Fruit fly (Drosophila melanogaster) whole organism, embryonic: ENCODE measurements around the gene peb.
A peak's percentile ranks its signal among the peaks of the same experiment; 100 is the strongest.

Experiments used
- CG10431 ChIP-seq: fragments of 200-800 bp; sonication (Bioruptor generic); optimal IDR thresholded peaks from 3 replicates; lab custom pipeline; 2018; ENCODE audit warnings: missing biosample characterization, mild to moderate bottlenecking, missing genetic modification characterization
- CG10959 ChIP-seq: fragments of 200-800 bp; sonication (Bioruptor generic); IDR thresholded peaks from 2 replicates; pipeline ENCODE4 v1.3.6; 2022; ENCODE audit warnings: missing biosample characterization, missing genetic modification characterization
- CG12219 ChIP-seq: fragments of 200-800 bp; sonication (Bioruptor generic); optimal IDR thresholded peaks from 3 replicates; lab custom pipeline; 2018; ENCODE audit warnings: missing biosample characterization, mild to moderate bottlenecking, missing genetic modification characterization
- CG13287 ChIP-seq: fragments of 200-800 bp; sonication (Bioruptor generic); IDR thresholded peaks from 2 replicates; pipeline ENCODE4 v1.3.6; 2022; ENCODE audit warnings: missing biosample characterization, missing genetic modification characterization; ENCODE audit not compliant: partially characterized antibody
- CG14965 ChIP-seq: fragments of 200-800 bp; sonication (Bioruptor generic); optimal IDR thresholded peaks from 2 replicates; lab custom pipeline; 2016; ENCODE audit warnings: missing biosample characterization, missing genetic modification characterization, borderline replicate concordance
- CG1602 ChIP-seq: fragments of 200-800 bp; sonication (Bioruptor generic); optimal IDR thresholded peaks from 3 replicates; lab custom pipeline; 2016; ENCODE audit warnings: missing biosample characterization, missing genetic modification characterization
- CG16813 ChIP-seq: fragments of 200-800 bp; sonication (Bioruptor generic); IDR thresholded peaks from 3 replicates; pipeline ENCODE4 v1.3.6; 2022; ENCODE audit warnings: missing biosample characterization, missing genetic modification characterization; ENCODE audit not compliant: partially characterized antibody
- CG16815 ChIP-seq: fragments of 200-800 bp; sonication (Bioruptor generic); optimal IDR thresholded peaks from 3 replicates; lab custom pipeline; 2017; ENCODE audit warnings: missing biosample characterization, mild to moderate bottlenecking, missing genetic modification characterization
- CG2875 ChIP-seq: fragments of 200-800 bp; sonication (Bioruptor generic); optimal IDR thresholded peaks from 2 replicates; lab custom pipeline; 2017; ENCODE audit warnings: missing biosample characterization, mild to moderate bottlenecking, missing genetic modification characterization, missing genetic modification reagents
- CG31365 ChIP-seq: fragments of 200-800 bp; sonication (Bioruptor generic); optimal IDR thresholded peaks from 2 replicates; lab custom pipeline; 2018; ENCODE audit warnings: missing biosample characterization, mild to moderate bottlenecking, missing genetic modification characterization
- CG43689 ChIP-seq: fragments of 200-800 bp; sonication (Bioruptor generic); IDR thresholded peaks from 2 replicates; pipeline ENCODE4 v1.3.6; 2022; ENCODE audit warnings: missing biosample characterization, missing genetic modification characterization
- CG4424 ChIP-seq: fragments of 200-800 bp; sonication (Bioruptor generic); optimal IDR thresholded peaks from 3 replicates; lab custom pipeline; 2016; ENCODE audit warnings: missing biosample characterization, missing genetic modification characterization
- CG4707 ChIP-seq: fragments of 200-800 bp; sonication (Bioruptor generic); optimal IDR thresholded peaks from 2 replicates; lab custom pipeline; 2018; ENCODE audit warnings: missing biosample characterization, mild to moderate bottlenecking, missing genetic modification characterization, moderate library complexity
- CG5180 ChIP-seq: fragments of 200-800 bp; sonication (Bioruptor generic); optimal IDR thresholded peaks from 3 replicates; lab custom pipeline; 2017; ENCODE audit warnings: missing biosample characterization, missing genetic modification characterization, mild to moderate bottlenecking, moderate library complexity, missing genetic modification reagents
- CG8089 ChIP-seq: fragments of 200-800 bp; sonication (Bioruptor generic); optimal IDR thresholded peaks from 3 replicates; lab custom pipeline; 2016; ENCODE audit warnings: missing biosample characterization, missing genetic modification characterization
- CG8359 ChIP-seq: fragments of 200-800 bp; sonication (Bioruptor generic); optimal IDR thresholded peaks from 2 replicates; lab custom pipeline; 2017; ENCODE audit warnings: missing biosample characterization, mild to moderate bottlenecking, missing genetic modification characterization, borderline replicate concordance
- CG9437 ChIP-seq: fragments of 200-800 bp; sonication (Bioruptor generic); optimal IDR thresholded peaks from 2 replicates; lab custom pipeline; 2018; ENCODE audit warnings: missing biosample characterization, mild to moderate bottlenecking, missing genetic modification characterization
- CoRest ChIP-seq: fragments of 200-800 bp; sonication (Bioruptor generic); optimal IDR thresholded peaks from 3 replicates; lab custom pipeline; 2018; ENCODE audit warnings: missing biosample characterization, mild to moderate bottlenecking, missing genetic modification characterization, moderate library complexity
- Dek ChIP-seq: fragments of 200-800 bp; sonication (Bioruptor generic); optimal IDR thresholded peaks from 3 replicates; lab custom pipeline; 2019; ENCODE audit warnings: missing biosample characterization, mild to moderate bottlenecking, missing genetic modification characterization, moderate library complexity
- HLH4C ChIP-seq: fragments of 200-800 bp; sonication (Bioruptor generic); IDR thresholded peaks from 3 replicates; pipeline ENCODE4 v1.3.6; 2022; ENCODE audit warnings: missing biosample characterization, missing genetic modification characterization; ENCODE audit not compliant: partially characterized antibody
- Hmx ChIP-seq: fragments of 200-800 bp; sonication (Bioruptor generic); optimal IDR thresholded peaks from 2 replicates; lab custom pipeline; 2016; ENCODE audit warnings: missing biosample characterization, missing genetic modification characterization
- Hr78 ChIP-seq, 2 experiments: fragments of 200-800 bp in 1 of 2; fragments of >200 bp in 1 of 2; sonication (Bioruptor generic) in 1 of 2; optimal IDR thresholded peaks; 2 replicates each; lab custom pipeline; 2017 to 2019; ENCODE audit warnings: missing biosample characterization in 2 of 2, missing genetic modification characterization in 2 of 2, mild to moderate bottlenecking in 1 of 2, moderate library complexity in 1 of 2
- Max ChIP-seq: fragments of 200-800 bp; sonication (Bioruptor generic); optimal IDR thresholded peaks from 2 replicates; lab custom pipeline; 2016; ENCODE audit warnings: missing biosample characterization, mild to moderate bottlenecking, missing genetic modification characterization
- Oaz ChIP-seq: fragments of 200-800 bp; sonication (Bioruptor generic); IDR thresholded peaks from 2 replicates; pipeline ENCODE4 v1.3.6; 2022; ENCODE audit warnings: missing biosample characterization, missing genetic modification characterization
- Scr ChIP-seq: fragments of 200-800 bp; sonication (Bioruptor generic); IDR thresholded peaks from 2 replicates; pipeline ENCODE4 v1.3.6; 2022; ENCODE audit warnings: missing biosample characterization, missing genetic modification characterization; ENCODE audit not compliant: partially characterized antibody
- Trl ChIP-seq, 3 experiments: fragments of >200 bp in 2 of 3; fragments of 200-800 bp in 1 of 3; sonication (Bioruptor generic) in 1 of 3; optimal IDR thresholded peaks; 2 replicates in 1 of 3; 3 replicates in 2 of 3; lab custom pipeline; 2016 to 2017; ENCODE audit warnings: missing biosample characterization in 1 of 3, missing genetic modification characterization in 1 of 3
- Xrp1 ChIP-seq: fragments of 200-800 bp; sonication (Bioruptor generic); IDR thresholded peaks from 2 replicates; pipeline ENCODE4 v1.3.6; 2022; ENCODE audit warnings: missing biosample characterization, missing genetic modification characterization
- bsh ChIP-seq, 2 experiments: fragments of 200-800 bp; sonication (Bioruptor generic); optimal IDR thresholded peaks; 2 replicates each; lab custom pipeline; 2017 to 2018; ENCODE audit warnings: mild to moderate bottlenecking in 2 of 2, missing biosample characterization in 2 of 2, missing genetic modification characterization in 2 of 2, moderate library complexity in 1 of 2
- cato ChIP-seq: fragments of 200-800 bp; sonication (Bioruptor generic); optimal IDR thresholded peaks from 2 replicates; lab custom pipeline; 2016; ENCODE audit warnings: missing biosample characterization, missing genetic modification characterization, borderline replicate concordance
- emc ChIP-seq: fragments of 200-800 bp; sonication (Bioruptor generic); optimal IDR thresholded peaks from 2 replicates; lab custom pipeline; 2016; ENCODE audit warnings: missing biosample characterization, missing genetic modification characterization
- ewg ChIP-seq: fragments of 200-800 bp; sonication (Bioruptor generic); optimal IDR thresholded peaks from 3 replicates; lab custom pipeline; 2017; ENCODE audit warnings: mild to moderate bottlenecking, missing biosample characterization, missing genetic modification reagents, missing genetic modification characterization
- jing ChIP-seq: fragments of 200-800 bp; sonication (Bioruptor generic); optimal IDR thresholded peaks from 2 replicates; lab custom pipeline; 2018; ENCODE audit warnings: missing biosample characterization, mild to moderate bottlenecking, missing genetic modification characterization
- onecut ChIP-seq: fragments of 200-800 bp; sonication (Bioruptor generic); IDR thresholded peaks from 2 replicates; pipeline ENCODE4 v1.3.6; 2022; ENCODE audit warnings: missing biosample characterization, missing genetic modification characterization
- sisA ChIP-seq: fragments of 200-800 bp; sonication (Bioruptor generic); IDR thresholded peaks from 2 replicates; pipeline ENCODE4 v1.3.6; 2022; ENCODE audit warnings: missing biosample characterization, missing genetic modification characterization
- tgo ChIP-seq: fragments of 200-800 bp; sonication (Bioruptor generic); IDR thresholded peaks from 3 replicates; pipeline ENCODE4 v1.3.6; 2022; ENCODE audit warnings: missing biosample characterization, missing genetic modification characterization
- toy ChIP-seq: fragments of 200-800 bp; sonication (Bioruptor generic); IDR thresholded peaks from 2 replicates; pipeline ENCODE4 v1.3.6; 2022; ENCODE audit warnings: missing biosample characterization, missing genetic modification characterization
- wor ChIP-seq: fragments of 200-800 bp; sonication (Bioruptor generic); IDR thresholded peaks from 2 replicates; pipeline ENCODE4 v1.3.6; 2022; ENCODE audit warnings: missing biosample characterization, missing genetic modification characterization
- yki ChIP-seq: fragments of >200 bp; optimal IDR thresholded peaks from 3 replicates; lab custom pipeline; 2018
- zen ChIP-seq: fragments of 200-800 bp; sonication (Bioruptor generic); optimal IDR thresholded peaks from 3 replicates; lab custom pipeline; 2018; ENCODE audit warnings: missing biosample characterization, mild to moderate bottlenecking, missing genetic modification characterization, moderate library complexity

The peb gene

dm6 chrX:4666650-4667360, 49.4 kb downstream of the peb start, which contains the start of gene CG3009 (continued):
- TF ChIP-seq CG9437 (GFP tag; lab: Kevin White, UChicago) (peak; percentile 88), Scr (GFP tag; lab: Robert Waterston, UW) (no peak), CG14965 (GFP tag; lab: Kevin White, UChicago) (peak; percentile 86), CG13287 (GFP tag; lab: Robert Waterston, UW) (peak; percentile 54; the same call in 1 of the 2 replicates), toy (GFP tag; lab: Robert Waterston, UW) (peak; percentile 93), CG8089 (GFP tag; lab: Kevin White, UChicago) (peak; percentile 97), tgo (GFP tag; lab: Robert Waterston, UW) (peak; percentile 97), ewg (GFP tag; lab: Kevin White, UChicago) (peak; percentile 94), CG10959 (GFP tag; lab: Robert Waterston, UW) (peak; percentile 83), Xrp1 (GFP tag; lab: Robert Waterston, UW) (peak; percentile 98), jing (GFP tag; lab: Kevin White, UChicago) (peak; percentile 96), CG43689 (GFP tag; lab: Robert Waterston, UW) (peak; percentile 94), zen (tag; lab: Kevin White, UChicago) (peak; percentile 83), Dek (peak; percentile 96), Max (GFP tag; lab: Kevin White, UChicago) (peak; percentile 93), Hr78 (GFP tag; optimal IDR thresholded peaks at IDR 0.05; lab: Kevin White, UChicago) (peak in 1 of 2 experiments; percentile 94), bsh (GFP tag; optimal IDR thresholded peaks at IDR 0.05; lab: Kevin White, UChicago) (peak; percentile 94 to 95), CG12219 (peak; percentile 98), HLH4C (GFP tag; lab: Robert Waterston, UW) (peak; percentile 36; the same call in 1 of the 3 replicates), CG31365 (tag; lab: Kevin White, UChicago) (peak; percentile 92), CG8359 (GFP tag; lab: Kevin White, UChicago) (peak; percentile 89), sisA (peak; percentile 97), CG16813 (GFP tag; lab: Robert Waterston, UW) (no peak), yki (lab: Kevin White, UChicago) (no peak), cato (peak; percentile 93), CG10431 (GFP tag; lab: Kevin White, UChicago) (peak; percentile 85), wor (GFP tag; lab: Robert Waterston, UW) (peak; percentile 95), CoRest (tag; lab: Kevin White, UChicago) (peak; percentile 97), CG16815 (GFP tag; lab: Kevin White, UChicago) (peak; percentile 93), Oaz (GFP tag; lab: Robert Waterston, UW) (peak; percentile 96), Trl (optimal IDR thresholded peaks at IDR 0.05; lab: Kevin White, UChicago) (no peak), Trl (GFP tag; optimal IDR thresholded peaks at IDR 0.05; lab: Kevin White, UChicago) (peak; percentile 99), Hmx (GFP tag; lab: Kevin White, UChicago) (peak; percentile 89), onecut (GFP tag; lab: Robert Waterston, UW) (peak; percentile 93), CG5180 (GFP tag; lab: Kevin White, UChicago) (peak; percentile 89), CG4424 (GFP tag; lab: Kevin White, UChicago) (peak; percentile 97), emc (GFP tag; lab: Kevin White, UChicago) (peak; percentile 96), CG2875 (peak; percentile 95), CG4707 (GFP tag; lab: Kevin White, UChicago) (peak; percentile 90), CG1602 (GFP tag; lab: Kevin White, UChicago) (peak; percentile 94)
